Worm (Caenorhabditis elegans) whole organism, L1 larva: ENCODE measurements around the gene fbxc-58.
A peak's percentile ranks its signal among the peaks of the same experiment; 100 is the strongest.

Experiments used
- C34B4.2 ChIP-seq: sonication (generic microtip); optimal IDR thresholded peaks from 2 replicates; lab custom pipeline; 2017; ENCODE audit warnings: mild to moderate bottlenecking, missing genetic modification characterization, missing compliant biosample characterization
- ama-1 ChIP-seq: fragments of 150-350 bp; optimal IDR thresholded peaks from 2 replicates; lab custom pipeline; 2014
- blmp-1 ChIP-seq: fragments of 150-350 bp; optimal IDR thresholded peaks from 2 replicates; lab custom pipeline; 2014; ENCODE audit warnings: missing biosample characterization, missing genetic modification characterization
- ces-1 ChIP-seq: fragments of 150-350 bp; optimal IDR thresholded peaks from 2 replicates; lab custom pipeline; 2014; ENCODE audit warnings: missing biosample characterization, missing genetic modification reagents, missing genetic modification characterization
- dpl-1 ChIP-seq, 3 experiments: fragments of 150-350 bp in 2 of 3; sonication (generic microtip) in 1 of 3; optimal IDR thresholded peaks; 2 replicates each; lab custom pipeline; 2014 to 2017; ENCODE audit warnings: missing biosample characterization in 3 of 3, missing genetic modification characterization in 3 of 3, missing genetic modification reagents in 3 of 3
- dsc-1 ChIP-seq: sonication (generic microtip); optimal IDR thresholded peaks from 2 replicates; lab custom pipeline; 2016; ENCODE audit warnings: mild to moderate bottlenecking, missing genetic modification characterization, missing compliant biosample characterization
- efl-1 ChIP-seq, 4 experiments: fragments of 150-350 bp; optimal IDR thresholded peaks in 3 of 4; peaks in 1 of 4; 1 replicate in 1 of 4; 2 replicates in 3 of 4; lab custom pipeline; 2014; ENCODE audit warnings: missing biosample characterization in 2 of 4, missing genetic modification characterization in 2 of 4, missing genetic modification reagents in 2 of 4
- egl-27 ChIP-seq, 2 experiments: fragments of 150-350 bp in 1 of 2; sonication (generic microtip); optimal IDR thresholded peaks; 3 replicates each; lab custom pipeline; 2017 to 2018; ENCODE audit warnings: missing biosample characterization in 2 of 2, missing genetic modification characterization in 2 of 2, missing genetic modification reagents in 2 of 2
- elt-2 ChIP-seq: sonication (generic microtip); optimal IDR thresholded peaks from 2 replicates; lab custom pipeline; 2016; ENCODE audit warnings: missing genetic modification characterization, mild to moderate bottlenecking, inconsistent platforms, missing compliant biosample characterization, missing genetic modification reagents
- hlh-4 ChIP-seq: sonication (generic microtip); optimal IDR thresholded peaks from 2 replicates; lab custom pipeline; 2016; ENCODE audit warnings: mild to moderate bottlenecking, missing genetic modification characterization, missing compliant biosample characterization
- hpl-2 ChIP-seq: fragments of 150-350 bp; optimal IDR thresholded peaks from 2 replicates; lab custom pipeline; 2014; ENCODE audit warnings: missing biosample characterization, missing genetic modification reagents, missing genetic modification characterization
- jun-1 ChIP-seq: fragments of 150-350 bp; optimal IDR thresholded peaks from 2 replicates; lab custom pipeline; 2014; ENCODE audit warnings: missing biosample characterization, missing genetic modification reagents, missing genetic modification characterization
- lin-13 ChIP-seq: fragments of 150-350 bp; optimal IDR thresholded peaks from 2 replicates; lab custom pipeline; 2014; ENCODE audit warnings: missing biosample characterization, missing genetic modification reagents, missing genetic modification characterization
- lin-35 ChIP-seq, 2 experiments: fragments of 150-350 bp; optimal IDR thresholded peaks; 2 replicates each; lab custom pipeline; 2014; ENCODE audit warnings: missing biosample characterization in 2 of 2, missing genetic modification characterization in 2 of 2, missing genetic modification reagents in 2 of 2
- lin-39 ChIP-seq: fragments of 150-350 bp; optimal IDR thresholded peaks from 2 replicates; lab custom pipeline; 2014; ENCODE audit warnings: missing biosample characterization, missing genetic modification reagents, missing genetic modification characterization
- lsy-2 ChIP-seq, 2 experiments: fragments of 150-350 bp; optimal IDR thresholded peaks; 2 replicates each; lab custom pipeline; 2014; ENCODE audit warnings: missing biosample characterization in 2 of 2, missing genetic modification characterization in 2 of 2
- mdl-1 ChIP-seq, 2 experiments: fragments of 150-350 bp; optimal IDR thresholded peaks; 2 replicates each; lab custom pipeline; 2014 to 2017; ENCODE audit warnings: missing biosample characterization in 2 of 2, missing genetic modification characterization in 2 of 2, inconsistent platforms in 1 of 2
- nhr-19 ChIP-seq: fragments of 200-800 bp; sonication (Bioruptor generic); conservative IDR thresholded peaks from 2 replicates; pipeline ENCODE4 v1.3.6; 2022; ENCODE audit warnings: missing genetic modification characterization, missing compliant biosample characterization
- nhr-20 ChIP-seq: sonication (generic microtip); optimal IDR thresholded peaks from 2 replicates; lab custom pipeline; 2016; ENCODE audit warnings: mild to moderate bottlenecking, missing genetic modification characterization, missing compliant biosample characterization
- nhr-47 ChIP-seq: sonication (generic microtip); optimal IDR thresholded peaks from 2 replicates; lab custom pipeline; 2016; ENCODE audit warnings: mild to moderate bottlenecking, missing genetic modification characterization, moderate library complexity, missing compliant biosample characterization
- nhr-90 ChIP-seq: sonication (generic microtip); optimal IDR thresholded peaks from 2 replicates; lab custom pipeline; 2016; ENCODE audit warnings: mild to moderate bottlenecking, missing genetic modification characterization, missing compliant biosample characterization; ENCODE audit not compliant: poor library complexity
- pag-3 ChIP-seq: sonication (generic microtip); optimal IDR thresholded peaks from 2 replicates; lab custom pipeline; 2017; ENCODE audit warnings: missing genetic modification characterization, mild to moderate bottlenecking, missing compliant biosample characterization, antibody characterized with exemption, borderline replicate concordance; ENCODE audit not compliant: insufficient read depth
- pqm-1 ChIP-seq: sonication (generic microtip); optimal IDR thresholded peaks from 3 replicates; lab custom pipeline; 2017; ENCODE audit warnings: missing biosample characterization, missing genetic modification characterization
- skn-1 ChIP-seq: fragments of 150-350 bp; optimal IDR thresholded peaks from 2 replicates; lab custom pipeline; 2014; ENCODE audit warnings: missing biosample characterization, missing genetic modification characterization
- sox-4 ChIP-seq: sonication (generic microtip); optimal IDR thresholded peaks from 2 replicates; lab custom pipeline; 2016; ENCODE audit warnings: missing genetic modification characterization, missing compliant biosample characterization
- tbx-2 ChIP-seq: sonication (generic microtip); optimal IDR thresholded peaks from 2 replicates; lab custom pipeline; 2016; ENCODE audit warnings: missing genetic modification characterization, missing compliant biosample characterization
- unc-30 ChIP-seq: sonication (generic microtip); optimal IDR thresholded peaks from 2 replicates; lab custom pipeline; 2017; ENCODE audit warnings: missing biosample characterization, missing genetic modification characterization
- unc-98 ChIP-seq: fragments of 200-800 bp; sonication (Bioruptor generic); IDR thresholded peaks from 2 replicates; pipeline ENCODE4 v1.3.6; 2022; ENCODE audit warnings: missing genetic modification characterization, missing compliant biosample characterization
- ztf-11 ChIP-seq, 2 experiments: sonication (generic microtip); optimal IDR thresholded peaks; 2 replicates each; lab custom pipeline; 2016 to 2017; ENCODE audit warnings: missing genetic modification characterization in 2 of 2, missing biosample characterization in 1 of 2, missing compliant biosample characterization in 1 of 2

fbxc-58 gene

ce11 chrIV:9371126-9371525, at the start of gene fbxc-58:
Gene fbxc-58, plus strand, starts transcription at chrIV:9371508.
- TF ChIP-seq lin-13 (GFP tag; lab: Kevin White, UChicago), result no peak
- peak; percentile 46 for TF ChIP-seq skn-1 (tag; lab: Kevin White, UChicago)
- no peak for TF ChIP-seq lin-39 (tag; lab: Kevin White, UChicago)
- TF ChIP-seq efl-1 (optimal IDR thresholded peaks at IDR 0.05; lab: Kevin White, UChicago), result no peak
- TF ChIP-seq efl-1 (GFP tag; optimal IDR thresholded peaks at IDR 0.05 in 1 of 2; lab: Kevin White, UChicago), result peak in 1 of 2 experiments; percentile 45
- TF ChIP-seq, all 84 proteins: peak for 2

ce11 chrIV:9322489-9322888, 48.8 kb upstream of the fbxc-58 start:
- TF ChIP-seq nhr-47, result peak; percentile 7
- no peak for TF ChIP-seq nhr-20 (tag; lab: Kevin White, UChicago)
- no peak for TF ChIP-seq hlh-4
- TF ChIP-seq hpl-2 (GFP tag; lab: Kevin White, UChicago), result peak; percentile 8
- peak; percentile 0 for TF ChIP-seq nhr-90
- no peak for TF ChIP-seq unc-98
- TF ChIP-seq efl-1 (optimal IDR thresholded peaks at IDR 0.05; lab: Kevin White, UChicago), result no peak
- peak in 1 of 2 experiments; percentile 68 for TF ChIP-seq efl-1 (GFP tag; optimal IDR thresholded peaks at IDR 0.05 in 1 of 2; lab: Kevin White, UChicago)
- no peak for TF ChIP-seq ama-1
- TF ChIP-seq ces-1, result no peak
- peak in 1 of 2 experiments; percentile 6 for TF ChIP-seq lin-35 (GFP tag; optimal IDR thresholded peaks at IDR 0.05; lab: Kevin White, UChicago)
- TF ChIP-seq sox-4, result no peak
- no peak for TF ChIP-seq pqm-1 (tag; lab: Kevin White, UChicago)
- TF ChIP-seq, all 84 proteins: peak for 5

- TF ChIP-seq dsc-1 (tag; lab: Kevin White, UChicago), result no peak
Measured at ce11 chrIV:9323989-9324506, 47.3 kb upstream of the fbxc-58 start, which contains the start of the genes nspg-11 and F49C12.15. Gene nspg-11, minus strand, starts transcription at chrIV:9324089. Gene F49C12.15, plus strand, starts transcription at chrIV:9324456.

- TF ChIP-seq jun-1 (tag; lab: Kevin White, UChicago) (no peak), tbx-2 (tag; lab: Kevin White, UChicago) (no peak), blmp-1 (tag; lab: Kevin White, UChicago) (no peak), lsy-2 (tag; optimal IDR thresholded peaks at IDR 0.05; lab: Kevin White, UChicago) (no peak)
Measured at ce11 chrIV:9327706-9328105, 43.6 kb upstream of the fbxc-58 start, which contains the start of gene clec-183. Gene clec-183, plus strand, starts transcription at chrIV:9328006.

ce11 chrIV:9330755-9331154, 40.6 kb upstream of the fbxc-58 start, which contains the start of gene nspg-7.1:
Gene nspg-7.1, minus strand, starts transcription at chrIV:9330855.
- TF ChIP-seq unc-30 (tag; lab: Kevin White, UChicago) (no peak), mdl-1 (tag; optimal IDR thresholded peaks at IDR 0.05; lab: Kevin White, UChicago) (no peak), nhr-90 (no peak), dpl-1 (GFP tag; optimal IDR thresholded peaks at IDR 0.05; lab: Kevin White, UChicago) (no peak), egl-27 (tag; optimal IDR thresholded peaks at IDR 0.05; lab: Kevin White, UChicago) (no peak), blmp-1 (tag; lab: Kevin White, UChicago) (no peak)

ce11 chrIV:9333007-9333406, 38.3 kb upstream of the fbxc-58 start:
- TF ChIP-seq pag-3 (tag; lab: Kevin White, UChicago) (no peak), nhr-19 (GFP tag; lab: Robert Waterston, UW) (no peak), ztf-11 (tag; optimal IDR thresholded peaks at IDR 0.05; lab: Kevin White, UChicago) (no peak), C34B4.2 (no peak), sox-4 (no peak), nhr-90 (peak; percentile 5), ama-1 (peak; percentile 45), elt-2 (peak; percentile 47), efl-1 (optimal IDR thresholded peaks at IDR 0.05; lab: Kevin White, UChicago) (no peak), efl-1 (GFP tag; optimal IDR thresholded peaks at IDR 0.05 in 1 of 2; lab: Kevin White, UChicago) (peak in 1 of 2 experiments; percentile 41)
- TF ChIP-seq, all 84 proteins: peak for 4
